Fruit fly (Drosophila melanogaster): Measurements from ENCODE around the gene Set.

Set gene

dm6 chr3R:15292241-15293004 is 29.1 kb downstream of the Set start (continued):
- TF ChIP-seq hkb (optimal IDR thresholded peaks at IDR 0.05) (no peak), hkb (GFP tag; IDR thresholded peaks at IDR 0.05) (no peak), jumu (GFP tag; optimal IDR thresholded peaks at IDR 0.05) (no peak), CG13894 (tag; optimal IDR thresholded peaks at IDR 0.05) (no peak), CG6813 (GFP tag; optimal IDR thresholded peaks at IDR 0.05) (no peak), Vsx1 (GFP tag; optimal IDR thresholded peaks at IDR 0.05) (no peak), Fer2 (tag; optimal IDR thresholded peaks at IDR 0.05) (no peak), Ets97D (GFP tag; optimal IDR thresholded peaks at IDR 0.05) (no peak), CG6765 (GFP tag; optimal IDR thresholded peaks at IDR 0.05) (no peak), Lpt (GFP tag; optimal IDR thresholded peaks at IDR 0.05) (no peak), CG7556 (GFP tag; optimal IDR thresholded peaks at IDR 0.05) (no peak), H2.0 (GFP tag; IDR thresholded peaks at IDR 0.05) (no peak), Hr3 (GFP tag; optimal IDR thresholded peaks at IDR 0.05) (no peak), CG31388 (GFP tag; optimal IDR thresholded peaks at IDR 0.05) (no peak), scrt (GFP tag; optimal IDR thresholded peaks at IDR 0.05) (no peak), tio (GFP tag; optimal IDR thresholded peaks at IDR 0.05) (no peak), CG17186 (GFP tag; optimal IDR thresholded peaks at IDR 0.05) (no peak), rib (GFP tag; IDR thresholded peaks at IDR 0.05) (no peak), ham (GFP tag; IDR thresholded peaks at IDR 0.05) (no peak), Doc3 (GFP tag; IDR thresholded peaks at IDR 0.05; ENCODE audit: partially characterized antibody) (no peak), grau (tag; optimal IDR thresholded peaks at IDR 0.05) (peak; percentile 95), unc-4 (GFP tag; IDR thresholded peaks at IDR 0.05; ENCODE audit: partially characterized antibody) (no peak), CG31224 (GFP tag; IDR thresholded peaks at IDR 0.05) (no peak), Dad (GFP tag; optimal IDR thresholded peaks at IDR 0.05) (no peak), Sin3A (optimal IDR thresholded peaks at IDR 0.05) (no peak), CG33213 (GFP tag; optimal IDR thresholded peaks at IDR 0.05) (no peak), Jarid2 (GFP tag; optimal IDR thresholded peaks at IDR 0.05) (no peak), Hr78 (GFP tag; optimal IDR thresholded peaks at IDR 0.05) (no peak), MBD-R2 (GFP tag; IDR thresholded peaks at IDR 0.05) (no peak), slbo (GFP tag; IDR thresholded peaks at IDR 0.05) (no peak), lbe (GFP tag; optimal IDR thresholded peaks at IDR 0.05) (no peak), lola (GFP tag; optimal IDR thresholded peaks at IDR 0.05) (no peak), hbn (GFP tag; IDR thresholded peaks at IDR 0.05; ENCODE audit: partially characterized antibody) (no peak), B-H1 (GFP tag; IDR thresholded peaks at IDR 0.05) (no peak), H15 (GFP tag; IDR thresholded peaks at IDR 0.05) (no peak), Lim3 (GFP tag; IDR thresholded peaks at IDR 0.05) (no peak), CG11456 (GFP tag; IDR thresholded peaks at IDR 0.05) (no peak), CHES-1-like (GFP tag; optimal IDR thresholded peaks at IDR 0.05) (no peak), B-H2 (GFP tag; optimal IDR thresholded peaks at IDR 0.05) (no peak), CG12104 (GFP tag; optimal IDR thresholded peaks at IDR 0.05) (no peak), pan (optimal IDR thresholded peaks at IDR 0.05) (no peak), pan (GFP tag; optimal IDR thresholded peaks at IDR 0.05 in 1 of 2, IDR thresholded peaks at IDR 0.05 in 1 of 2) (no peak), CG16779 (GFP tag; IDR thresholded peaks at IDR 0.05) (no peak), tin (GFP tag; optimal IDR thresholded peaks at IDR 0.05) (peak; percentile 16), amos (GFP tag; IDR thresholded peaks at IDR 0.05; ENCODE audit: partially characterized antibody) (no peak), Side (GFP tag; optimal IDR thresholded peaks at IDR 0.05) (no peak), CG13287 (GFP tag; IDR thresholded peaks at IDR 0.05; ENCODE audit: partially characterized antibody) (no peak), CTCF (GFP tag; optimal IDR thresholded peaks at IDR 0.05) (no peak), CG4820 (GFP tag; optimal IDR thresholded peaks at IDR 0.05) (no peak), Dp (GFP tag; optimal IDR thresholded peaks at IDR 0.05) (no peak), jing (GFP tag; optimal IDR thresholded peaks at IDR 0.05) (no peak), tgo (GFP tag; IDR thresholded peaks at IDR 0.05) (no peak)

Data from whole organism, embryonic.